Worm (Caenorhabditis elegans): Measurements from ENCODE around the gene madf-11.

DNA sequence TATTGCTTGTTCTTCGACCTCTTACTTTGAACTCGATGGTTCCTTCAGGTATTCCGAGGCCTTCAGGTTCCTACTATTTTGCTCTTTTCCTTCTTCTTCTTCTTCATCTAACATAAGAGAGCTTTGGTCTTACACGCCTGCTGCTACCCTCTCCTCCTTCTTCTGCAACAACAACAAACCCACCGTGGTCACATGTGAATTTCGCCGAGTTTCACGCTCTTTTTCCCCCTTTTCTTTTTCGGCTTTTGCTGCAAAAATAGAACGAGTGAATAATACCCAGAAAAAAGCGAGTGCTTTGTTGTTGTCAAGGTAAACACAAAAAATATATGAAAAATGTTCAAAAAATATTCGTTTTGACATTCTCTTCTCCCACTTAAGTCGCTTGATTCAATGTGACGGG lies 20.1 kb upstream of the madf-11 start:
- no peak for TF ChIP-seq dox-1 (GFP tag; IDR thresholded peaks at IDR 0.05)
- TF ChIP-seq efl-1 (GFP tag; optimal IDR thresholded peaks at IDR 0.05): no peak
- TF ChIP-seq F37B4.10 (GFP tag; IDR thresholded peaks at IDR 0.05): no peak
- no peak for TF ChIP-seq egl-44 (GFP tag; IDR thresholded peaks at IDR 0.05)
- TF ChIP-seq lag-1 (GFP tag; IDR thresholded peaks at IDR 0.05): no peak
- no peak for TF ChIP-seq snpc-4 (GFP tag; optimal IDR thresholded peaks at IDR 0.05)
- no peak for TF ChIP-seq snpc-4 (tag; optimal IDR thresholded peaks at IDR 0.05)
- TF ChIP-seq lir-1 (GFP tag; conservative IDR thresholded peaks at IDR 0.05): no peak
- TF ChIP-seq B0019.2 (GFP tag; conservative IDR thresholded peaks at IDR 0.05): no peak
- no peak for TF ChIP-seq nhr-120 (GFP tag; IDR thresholded peaks at IDR 0.05)
- TF ChIP-seq unc-62 (GFP tag; optimal IDR thresholded peaks at IDR 0.05): no peak
- no peak for TF ChIP-seq ZK185.1 (tag; optimal IDR thresholded peaks at IDR 0.05; ENCODE audit: poor library complexity, severe bottlenecking)
- no peak for TF ChIP-seq let-607 (tag; optimal IDR thresholded peaks at IDR 0.05)
- TF ChIP-seq egrh-3 (GFP tag; IDR thresholded peaks at IDR 0.05): no peak
- no peak for TF ChIP-seq nfya-1 (tag; optimal IDR thresholded peaks at IDR 0.05; ENCODE audit: borderline replicate concordance, insufficient read depth)

All from whole organism, young adult.